Fruit fly (Drosophila melanogaster) whole organism, prepupa: ENCODE results near the gene Tim17b2.
A peak's percentile ranks its signal among the peaks of the same experiment; 100 is the strongest.

Experiments used
- CG11762 ChIP-seq: fragments of 200-800 bp; sonication (Bioruptor generic); optimal IDR thresholded peaks from 3 replicates; lab custom pipeline; 2016; ENCODE audit warnings: missing biosample characterization, missing genetic modification characterization; ENCODE audit not compliant: insufficient read depth
- CG11902 ChIP-seq: fragments of 200-800 bp; sonication (Bioruptor generic); optimal IDR thresholded peaks from 3 replicates; lab custom pipeline; 2016; ENCODE audit warnings: missing biosample characterization, missing genetic modification characterization
- CG15336 ChIP-seq: fragments of 200-800 bp; sonication (Bioruptor generic); IDR thresholded peaks from 2 replicates; pipeline ENCODE4 v1.3.6; 2022; ENCODE audit warnings: missing biosample characterization, missing genetic modification characterization
- CG1621 ChIP-seq: fragments of 200-800 bp; sonication (Bioruptor generic); optimal IDR thresholded peaks from 3 replicates; lab custom pipeline; 2018; ENCODE audit warnings: missing biosample characterization, mild to moderate bottlenecking, missing genetic modification characterization
- CG16779 ChIP-seq: fragments of 200-800 bp; sonication (Bioruptor generic); optimal IDR thresholded peaks from 3 replicates; lab custom pipeline; 2017; ENCODE audit warnings: missing biosample characterization, mild to moderate bottlenecking, missing genetic modification characterization
- CG3032 ChIP-seq: fragments of 200-800 bp; optimal IDR thresholded peaks from 2 replicates; lab custom pipeline; 2019; ENCODE audit warnings: missing biosample characterization, mild to moderate bottlenecking, missing genetic modification characterization, moderate library complexity
- CG31627 ChIP-seq: fragments of 200-800 bp; sonication (Bioruptor generic); optimal IDR thresholded peaks from 3 replicates; lab custom pipeline; 2016; ENCODE audit warnings: missing biosample characterization, missing genetic modification characterization
- CG32006 ChIP-seq: fragments of 200-800 bp; sonication (Bioruptor generic); optimal IDR thresholded peaks from 3 replicates; lab custom pipeline; 2017; ENCODE audit warnings: missing biosample characterization, mild to moderate bottlenecking, missing genetic modification characterization
- CG4318 ChIP-seq: fragments of 200-800 bp; sonication (Bioruptor generic); optimal IDR thresholded peaks from 3 replicates; lab custom pipeline; 2017; ENCODE audit warnings: missing biosample characterization, mild to moderate bottlenecking, missing genetic modification characterization
- CG6163 ChIP-seq: fragments of 200-800 bp; sonication (Bioruptor generic); IDR thresholded peaks from 3 replicates; pipeline ENCODE4 v1.3.6; 2022; ENCODE audit warnings: missing biosample characterization, missing genetic modification characterization
- CG6276 ChIP-seq: fragments of 200-800 bp; sonication (Bioruptor generic); optimal IDR thresholded peaks from 2 replicates; lab custom pipeline; 2017; ENCODE audit warnings: missing biosample characterization, mild to moderate bottlenecking, missing genetic modification characterization
- CG6792 ChIP-seq: fragments of 200-800 bp; sonication (Bioruptor generic); optimal IDR thresholded peaks from 3 replicates; lab custom pipeline; 2016; ENCODE audit warnings: missing biosample characterization, missing genetic modification characterization
- CG6808 ChIP-seq: fragments of 200-800 bp; sonication (Bioruptor generic); optimal IDR thresholded peaks from 3 replicates; lab custom pipeline; 2017; ENCODE audit warnings: missing biosample characterization, missing genetic modification characterization, mild to moderate bottlenecking, moderate library complexity, missing genetic modification reagents
- CG6854 ChIP-seq: fragments of 200-800 bp; sonication (Bioruptor generic); optimal IDR thresholded peaks from 2 replicates; lab custom pipeline; 2017; ENCODE audit warnings: missing biosample characterization, mild to moderate bottlenecking, missing genetic modification characterization
- CG7368 ChIP-seq: fragments of 200-800 bp; sonication (Bioruptor generic); optimal IDR thresholded peaks from 3 replicates; lab custom pipeline; 2016; ENCODE audit warnings: missing biosample characterization, missing genetic modification characterization
- CG8319 ChIP-seq: fragments of 200-800 bp; sonication (Bioruptor generic); optimal IDR thresholded peaks from 3 replicates; lab custom pipeline; 2016; ENCODE audit warnings: missing biosample characterization, missing genetic modification characterization
- CG8632 ChIP-seq: fragments of 200-800 bp; sonication (Bioruptor generic); optimal IDR thresholded peaks from 3 replicates; lab custom pipeline; 2016; ENCODE audit warnings: missing biosample characterization, missing genetic modification characterization
- CG9139 ChIP-seq: fragments of 200-800 bp; sonication (Bioruptor generic); optimal IDR thresholded peaks from 3 replicates; lab custom pipeline; 2017; ENCODE audit warnings: missing biosample characterization, mild to moderate bottlenecking, missing genetic modification characterization
- Eip75B ChIP-seq: fragments of 200-800 bp; sonication (Bioruptor generic); optimal IDR thresholded peaks from 3 replicates; lab custom pipeline; 2016; ENCODE audit warnings: missing biosample characterization, missing genetic modification characterization
- Eip78C ChIP-seq: fragments of 200-800 bp; sonication (Bioruptor generic); peaks from one replicate; lab custom pipeline; 2016; ENCODE audit warnings: missing biosample characterization, missing genetic modification characterization
- Ets21C ChIP-seq: fragments of 200-800 bp; sonication (Bioruptor generic); optimal IDR thresholded peaks from 3 replicates; lab custom pipeline; 2016; ENCODE audit warnings: missing biosample characterization, missing genetic modification characterization
- Hr38 ChIP-seq: sonication (Bioruptor generic); optimal IDR thresholded peaks from 2 replicates; lab custom pipeline; 2016; ENCODE audit warnings: missing biosample characterization, missing genetic modification characterization
- Hr39 ChIP-seq: fragments of 200-800 bp; sonication (Bioruptor generic); optimal IDR thresholded peaks from 2 replicates; lab custom pipeline; 2016; ENCODE audit warnings: missing biosample characterization, missing genetic modification characterization
- Met ChIP-seq: fragments of 200-800 bp; sonication (Bioruptor generic); optimal IDR thresholded peaks from 3 replicates; lab custom pipeline; 2016; ENCODE audit warnings: missing biosample characterization, missing genetic modification characterization
- Smox ChIP-seq: fragments of 200-800 bp; sonication (Bioruptor generic); optimal IDR thresholded peaks from 3 replicates; lab custom pipeline; 2016; ENCODE audit warnings: missing biosample characterization, missing genetic modification characterization
- Sox102F ChIP-seq: fragments of 200-800 bp; sonication (Bioruptor generic); optimal IDR thresholded peaks from 2 replicates; lab custom pipeline; 2016; ENCODE audit warnings: missing biosample characterization, mild to moderate bottlenecking, missing genetic modification characterization
- Sox14 ChIP-seq: fragments of 200-800 bp; sonication (Bioruptor generic); optimal IDR thresholded peaks from 3 replicates; lab custom pipeline; 2016; ENCODE audit warnings: missing biosample characterization, missing genetic modification characterization
- achi ChIP-seq: fragments of 200-800 bp; sonication (Bioruptor generic); optimal IDR thresholded peaks from 3 replicates; lab custom pipeline; 2016; ENCODE audit warnings: missing biosample characterization, missing genetic modification characterization
- acj6 ChIP-seq: fragments of 200-800 bp; sonication (Bioruptor generic); optimal IDR thresholded peaks from 3 replicates; lab custom pipeline; 2016; ENCODE audit warnings: missing biosample characterization, missing genetic modification characterization
- cyc ChIP-seq: fragments of 200-800 bp; sonication (Bioruptor generic); optimal IDR thresholded peaks from 3 replicates; lab custom pipeline; 2016; ENCODE audit warnings: missing biosample characterization, missing genetic modification characterization
- dac ChIP-seq: fragments of 200-800 bp; sonication (Bioruptor generic); optimal IDR thresholded peaks from 2 replicates; lab custom pipeline; 2017; ENCODE audit warnings: missing biosample characterization, mild to moderate bottlenecking, missing genetic modification characterization
- esn ChIP-seq: fragments of 200-800 bp; sonication (Bioruptor generic); optimal IDR thresholded peaks from 2 replicates; lab custom pipeline; 2016; ENCODE audit warnings: missing biosample characterization, mild to moderate bottlenecking, missing genetic modification characterization, moderate library complexity
- fd59A ChIP-seq: fragments of 200-800 bp; sonication (Bioruptor generic); optimal IDR thresholded peaks from 2 replicates; lab custom pipeline; 2017; ENCODE audit warnings: missing biosample characterization, mild to moderate bottlenecking, missing genetic modification characterization, missing genetic modification reagents
- fd85E ChIP-seq: fragments of 200-800 bp; sonication (Bioruptor generic); optimal IDR thresholded peaks from 3 replicates; lab custom pipeline; 2016; ENCODE audit warnings: missing biosample characterization, missing genetic modification characterization
- net ChIP-seq: fragments of 200-800 bp; sonication (Bioruptor generic); optimal IDR thresholded peaks from 3 replicates; lab custom pipeline; 2016; ENCODE audit warnings: missing biosample characterization, missing genetic modification characterization
- salr ChIP-seq, 2 experiments: fragments of 200-800 bp; sonication (Bioruptor generic); optimal IDR thresholded peaks; 3 replicates each; lab custom pipeline; 2016 to 2018; ENCODE audit warnings: missing biosample characterization in 2 of 2, missing genetic modification characterization in 2 of 2, mild to moderate bottlenecking in 1 of 2
- ss ChIP-seq, 2 experiments: fragments of 200-800 bp; sonication (Bioruptor generic); optimal IDR thresholded peaks; 2 replicates in 1 of 2; 3 replicates in 1 of 2; lab custom pipeline; 2017 to 2018; ENCODE audit warnings: mild to moderate bottlenecking in 2 of 2, missing biosample characterization in 2 of 2, missing genetic modification characterization in 2 of 2, moderate library complexity in 1 of 2
- svp ChIP-seq: fragments of 200-800 bp; sonication (Bioruptor generic); peaks from one replicate; lab custom pipeline; 2016; ENCODE audit warnings: missing biosample characterization, missing genetic modification characterization
- topi ChIP-seq: fragments of 200-800 bp; sonication (Bioruptor generic); optimal IDR thresholded peaks from 3 replicates; lab custom pipeline; 2016; ENCODE audit warnings: missing biosample characterization, missing genetic modification characterization
- vri ChIP-seq: fragments of 200-800 bp; sonication (Bioruptor generic); optimal IDR thresholded peaks from 3 replicates; lab custom pipeline; 2016; ENCODE audit warnings: missing biosample characterization, mild to moderate bottlenecking, missing genetic modification characterization

Gene Tim17b2

DNA sequence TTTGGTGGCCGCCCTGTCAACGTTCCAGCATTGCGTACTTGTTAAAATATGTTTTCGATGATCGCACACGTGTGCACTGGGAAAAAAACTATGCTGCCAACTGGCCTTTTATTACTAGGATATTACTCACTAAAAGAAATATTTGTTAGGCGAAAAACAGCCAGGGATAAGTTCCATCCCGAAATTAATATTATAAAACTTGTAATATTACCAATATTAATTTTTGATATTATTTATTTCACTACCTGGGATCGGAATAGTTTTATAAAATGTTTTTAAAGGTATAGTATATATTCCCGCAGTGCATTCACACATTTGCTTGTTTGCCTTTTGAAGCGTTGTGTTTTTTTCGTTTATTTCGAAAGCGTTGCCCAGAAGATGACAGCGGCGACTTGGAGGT lies 21.0 kb upstream of the Tim17b2 start (continued):
- no peak for TF ChIP-seq CG32006
- TF ChIP-seq cyc (GFP tag; lab: Kevin White, UChicago), result peak; percentile 54
- no peak for TF ChIP-seq CG15336
- peak; percentile 84 for TF ChIP-seq Eip78C
- TF ChIP-seq CG9139 (GFP tag; lab: Kevin White, UChicago), result no peak
- TF ChIP-seq vri (GFP tag; lab: Kevin White, UChicago), result no peak
- TF ChIP-seq CG16779 (tag; lab: Kevin White, UChicago), result no peak
- peak; percentile 1 for TF ChIP-seq CG6792 (GFP tag; lab: Kevin White, UChicago)
- TF ChIP-seq CG6163 (GFP tag; lab: Robert Waterston, UW), result 0 out of 3 replicates have a peak, but pooled peaks have one; percentile 10
- peak; percentile 83 for TF ChIP-seq svp (GFP tag; lab: Kevin White, UChicago)
- TF ChIP-seq achi, result peak; percentile 5
- TF ChIP-seq CG6854 (GFP tag; lab: Kevin White, UChicago), result peak; percentile 9
- peak; percentile 17 for TF ChIP-seq CG6808
- TF ChIP-seq ss (GFP tag; optimal IDR thresholded peaks at IDR 0.05; lab: Kevin White, UChicago), result no peak
- no peak for TF ChIP-seq fd85E (GFP tag; lab: Kevin White, UChicago)
- no peak for TF ChIP-seq Hr38
- TF ChIP-seq dac, result no peak
- no peak for TF ChIP-seq Eip75B (GFP tag; lab: Kevin White, UChicago)
- no peak for TF ChIP-seq CG31627 (GFP tag; lab: Kevin White, UChicago)
- TF ChIP-seq CG7368 (GFP tag; lab: Kevin White, UChicago), result peak; percentile 14
- no peak for TF ChIP-seq salr (GFP tag; optimal IDR thresholded peaks at IDR 0.05; lab: Kevin White, UChicago)
- peak; percentile 42 for TF ChIP-seq net (GFP tag; lab: Kevin White, UChicago)
- no peak for TF ChIP-seq CG1621
- no peak for TF ChIP-seq CG8632 (GFP tag; lab: Kevin White, UChicago)
- TF ChIP-seq CG6276 (GFP tag; lab: Kevin White, UChicago), result no peak
- TF ChIP-seq Sox102F, result peak; percentile 32
- TF ChIP-seq CG3032 (tag; lab: Kevin White, UChicago), result peak; percentile 42
- TF ChIP-seq CG4318 (GFP tag; lab: Kevin White, UChicago), result no peak
- TF ChIP-seq acj6, result peak; percentile 12
- no peak for TF ChIP-seq CG11762 (GFP tag; lab: Kevin White, UChicago)
- peak; percentile 58 for TF ChIP-seq topi
- peak; percentile 37 for TF ChIP-seq fd59A (GFP tag; lab: Kevin White, UChicago)
- TF ChIP-seq Met, result peak; percentile 70
- TF ChIP-seq Sox14 (GFP tag; lab: Kevin White, UChicago), result no peak

DNA sequence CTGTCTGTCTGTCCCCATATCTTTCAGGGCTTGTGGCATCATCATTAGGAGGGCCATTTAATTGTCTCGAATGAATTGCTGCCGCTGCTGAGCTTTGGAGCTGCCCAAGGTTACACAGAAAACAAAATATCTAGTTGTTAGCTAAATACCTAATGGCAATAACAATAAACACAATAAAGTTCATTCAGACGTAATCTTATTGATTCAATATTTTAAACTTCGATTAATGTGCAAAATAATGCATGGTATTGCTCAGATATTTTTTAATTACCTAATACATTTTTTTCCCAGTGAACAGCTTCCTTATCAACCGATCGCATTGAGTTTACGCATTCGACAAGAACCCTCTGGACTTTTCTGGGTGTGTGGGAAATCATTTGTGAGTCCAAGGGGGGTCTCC lies 19.4 kb upstream of the Tim17b2 start:
- TF ChIP-seq CG11902 (no peak), Smox (GFP tag; lab: Kevin White, UChicago) (peak; percentile 10), salr (GFP tag; optimal IDR thresholded peaks at IDR 0.05; lab: Kevin White, UChicago) (no peak), CG6163 (GFP tag; lab: Robert Waterston, UW) (0 out of 3 replicates have a peak, but pooled peaks have one; percentile 8), svp (GFP tag; lab: Kevin White, UChicago) (peak; percentile 64), CG8319 (GFP tag; lab: Kevin White, UChicago) (no peak), Ets21C (GFP tag; lab: Kevin White, UChicago) (peak; percentile 17), esn (peak; percentile 45), CG31627 (GFP tag; lab: Kevin White, UChicago) (peak; percentile 42), topi (peak; percentile 26), vri (GFP tag; lab: Kevin White, UChicago) (no peak), Sox102F (peak; percentile 3), Hr39 (GFP tag; lab: Kevin White, UChicago) (peak; percentile 47), Eip78C (peak; percentile 46), Eip75B (GFP tag; lab: Kevin White, UChicago) (peak; percentile 8), CG6854 (GFP tag; lab: Kevin White, UChicago) (no peak), net (GFP tag; lab: Kevin White, UChicago) (no peak), Met (peak; percentile 37)
